Fruit fly (Drosophila melanogaster): Measurements from ENCODE around the gene otu.

- TF ChIP-seq psq (optimal IDR thresholded peaks at IDR 0.05) = no peak
- TF ChIP-seq EcR (GFP tag; optimal IDR thresholded peaks at IDR 0.05) = no peak
- no peak for TF ChIP-seq CG8478 (optimal IDR thresholded peaks at IDR 0.05)
These were observed 5.7 kb downstream of the otu start, which contains the start of gene CG33223 for dm6 chrX:8483671-8484070.
